Worm (Caenorhabditis elegans): ENCODE results near the gene pigg-1.

The pigg-1 gene

ce11 chrII:8581700-8582099 is 18.4 kb downstream of the pigg-1 start, which contains the start of gene arl-1 (continued):
- TF ChIP-seq arid-1 (GFP tag; conservative IDR thresholded peaks at IDR 0.05) (no peak), hmg-1.1 (GFP tag; IDR thresholded peaks at IDR 0.05) (no peak)

- TF ChIP-seq pha-4 (GFP tag; IDR thresholded peaks at IDR 0.05) (peak; percentile 55; the same call in 1 of the 2 replicates), pha-4 (tag; optimal IDR thresholded peaks at IDR 0.05) (no peak), nhr-28 (tag; optimal IDR thresholded peaks at IDR 0.05) (peak; percentile 11), mep-1 (tag; optimal IDR thresholded peaks at IDR 0.05) (peak; percentile 2), unc-130 (GFP tag; optimal IDR thresholded peaks at IDR 0.05) (peak; percentile 54), F26F4.8 (GFP tag; conservative IDR thresholded peaks at IDR 0.05) (no peak), mes-2 (tag; optimal IDR thresholded peaks at IDR 0.05; ENCODE audit: poor library complexity, severe bottlenecking) (peak; percentile 44), egl-27 (tag; optimal IDR thresholded peaks at IDR 0.05) (no peak), snpc-1.2 (GFP tag; IDR thresholded peaks at IDR 0.05) (peak; percentile 64; the same call in 1 of the 2 replicates), ctbp-1 (GFP tag; IDR thresholded peaks at IDR 0.05) (no peak), dpl-1 (GFP tag; optimal IDR thresholded peaks at IDR 0.05) (peak; percentile 4), lsy-2 (tag; optimal IDR thresholded peaks at IDR 0.05) (peak in 1 of 2 experiments; percentile 61), nhr-77 (tag; optimal IDR thresholded peaks at IDR 0.05) (no peak), lin-38 (GFP tag; IDR thresholded peaks at IDR 0.05) (peak; percentile 82), unc-39 (tag; optimal IDR thresholded peaks at IDR 0.05) (no peak), jun-1 (tag; optimal IDR thresholded peaks at IDR 0.05) (no peak)
Observed at ce11 chrII:8577509-8578099, 22.5 kb downstream of the pigg-1 start, which contains the start of gene F54C9.9. F54C9.9 (plus strand) TSS chrII:8578049.

- TF ChIP-seq mep-1 (tag; optimal IDR thresholded peaks at IDR 0.05) (no peak), F26F4.8 (GFP tag; conservative IDR thresholded peaks at IDR 0.05) (no peak), arid-1 (GFP tag; conservative IDR thresholded peaks at IDR 0.05) (no peak), snpc-1.2 (GFP tag; IDR thresholded peaks at IDR 0.05) (no peak), unc-130 (GFP tag; optimal IDR thresholded peaks at IDR 0.05) (peak; percentile 24), lin-38 (GFP tag; IDR thresholded peaks at IDR 0.05) (0 out of 2 replicates have a peak, but pooled peaks have one; percentile 4), lin-39 (tag; optimal IDR thresholded peaks at IDR 0.05) (no peak), Y75B8A.6 (GFP tag; IDR thresholded peaks at IDR 0.05) (no peak), nhr-111 (GFP tag; optimal IDR thresholded peaks at IDR 0.05) (no peak), nhr-42 (GFP tag; IDR thresholded peaks at IDR 0.05) (no peak), ceh-82 (tag; optimal IDR thresholded peaks at IDR 0.05) (no peak), lin-15B (tag; optimal IDR thresholded peaks at IDR 0.05) (no peak), zip-2 (tag; optimal IDR thresholded peaks at IDR 0.05) (no peak), zag-1 (tag; optimal IDR thresholded peaks at IDR 0.05) (no peak), dmd-6 (GFP tag; IDR thresholded peaks at IDR 0.05) (no peak)
Observed at ce11 chrII:8575184-8575583, 24.9 kb downstream of the pigg-1 start, which contains the start of gene puf-5. puf-5 (plus strand) TSS chrII:8575541.

- no peak for TF ChIP-seq ZK546.5 (tag; optimal IDR thresholded peaks at IDR 0.05)
- peak; percentile 44 for TF ChIP-seq lin-38 (GFP tag; IDR thresholded peaks at IDR 0.05)
Observed at ce11 chrII:8573044-8573443, 27.0 kb downstream of the pigg-1 start, which contains the start of gene F54C9.7. F54C9.7 (plus strand) TSS chrII:8573344.

ce11 chrII:8570977-8571376 is 29.1 kb downstream of the pigg-1 start, which contains the start of gene bcs-1:
bcs-1 (plus strand) TSS chrII:8571085.
- TF ChIP-seq lin-38 (GFP tag; IDR thresholded peaks at IDR 0.05) (peak; percentile 49; the same call in 1 of the 2 replicates), F49E8.2 (tag; optimal IDR thresholded peaks at IDR 0.05; ENCODE audit: borderline replicate concordance) (peak; percentile 39), dmd-6 (GFP tag; IDR thresholded peaks at IDR 0.05) (no peak), R02D3.7 (tag; optimal IDR thresholded peaks at IDR 0.05) (no peak), daf-16 (GFP tag; optimal IDR thresholded peaks at IDR 0.05) (no peak), daf-16 (tag; optimal IDR thresholded peaks at IDR 0.05) (peak; percentile 14), tra-1 (GFP tag; IDR thresholded peaks at IDR 0.05) (0 out of 2 replicates have a peak, but pooled peaks have one; percentile 14), Y48G9A.11 (GFP tag; IDR thresholded peaks at IDR 0.05) (0 out of 2 replicates have a peak, but pooled peaks have one; percentile 7), nhr-102 (tag; optimal IDR thresholded peaks at IDR 0.05) (no peak), T26A8.4 (GFP tag; IDR thresholded peaks at IDR 0.05) (no peak), lin-39 (tag; optimal IDR thresholded peaks at IDR 0.05) (no peak)

Data from whole organism, L4 larva.